Worm (Caenorhabditis elegans) whole organism, young adult: ENCODE measurements around the gene F53B7.4.

Experiments used
- B0261.1 ChIP-seq: sonication (generic microtip); optimal IDR thresholded peaks from 2 replicates; lab custom pipeline; 2016; ENCODE audit warnings: mild to moderate bottlenecking, missing genetic modification characterization, moderate library complexity, missing compliant biosample characterization
- F33H1.4 ChIP-seq: fragments of 200-800 bp; sonication (Bioruptor generic); IDR thresholded peaks from 2 replicates; pipeline ENCODE4 v1.3.6; 2022; ENCODE audit warnings: missing genetic modification reagents, missing genetic modification characterization, missing compliant biosample characterization
- F37B4.10 ChIP-seq: fragments of 200-800 bp; sonication (Bioruptor generic); IDR thresholded peaks from 2 replicates; pipeline ENCODE4 v1.3.6; 2022; ENCODE audit warnings: missing genetic modification characterization, missing compliant biosample characterization
- Y53G8AR.9 ChIP-seq: fragments of 200-800 bp; sonication (Bioruptor generic); conservative IDR thresholded peaks from 2 replicates; pipeline ENCODE4 v1.3.6; 2022; ENCODE audit warnings: missing genetic modification reagents, missing genetic modification characterization, missing compliant biosample characterization
- Y79H2A.3 ChIP-seq: fragments of 200-800 bp; sonication (Bioruptor generic); conservative IDR thresholded peaks from 2 replicates; pipeline ENCODE4 v1.3.6; 2022; ENCODE audit warnings: missing genetic modification reagents, missing genetic modification characterization, missing compliant biosample characterization
- athp-1 ChIP-seq: sonication (generic microtip); optimal IDR thresholded peaks from 2 replicates; lab custom pipeline; 2017; ENCODE audit warnings: mild to moderate bottlenecking, missing genetic modification characterization, missing compliant biosample characterization
- attf-5 ChIP-seq: fragments of 200-800 bp; sonication (Bioruptor generic); optimal IDR thresholded peaks from 2 replicates; lab custom pipeline; 2018; ENCODE audit warnings: mild to moderate bottlenecking, missing genetic modification characterization, missing compliant biosample characterization
- bed-1 ChIP-seq: fragments of 200-800 bp; sonication (Bioruptor generic); IDR thresholded peaks from 2 replicates; pipeline ENCODE4 v1.3.6; 2022; ENCODE audit warnings: missing genetic modification reagents, missing genetic modification characterization, missing compliant biosample characterization
- ceh-91 ChIP-seq: fragments of 200-800 bp; sonication (Bioruptor generic); IDR thresholded peaks from 2 replicates; pipeline ENCODE4 v1.3.6; 2022; ENCODE audit warnings: missing genetic modification reagents, missing genetic modification characterization, missing compliant biosample characterization
- hlh-12 ChIP-seq: sonication (generic microtip); optimal IDR thresholded peaks from 2 replicates; lab custom pipeline; 2016; ENCODE audit warnings: missing genetic modification characterization, missing compliant biosample characterization
- lag-1 ChIP-seq: fragments of 200-800 bp; sonication (Bioruptor generic); IDR thresholded peaks from 2 replicates; pipeline ENCODE4 v1.3.6; 2022; ENCODE audit warnings: missing genetic modification reagents, missing genetic modification characterization, missing compliant biosample characterization
- let-526 ChIP-seq: fragments of 200-800 bp; sonication (Bioruptor generic); IDR thresholded peaks from 2 replicates; pipeline ENCODE4 v1.3.6; 2022; ENCODE audit warnings: missing genetic modification reagents, missing genetic modification characterization, missing compliant biosample characterization
- lin-26 ChIP-seq: fragments of 200-800 bp; sonication (Bioruptor generic); IDR thresholded peaks from 2 replicates; pipeline ENCODE4 v1.3.6; 2022; ENCODE audit warnings: missing genetic modification reagents, missing genetic modification characterization, missing compliant biosample characterization
- lin-35 ChIP-seq, 3 experiments: fragments of 150-350 bp in 2 of 3; sonication (generic microtip) in 1 of 3; optimal IDR thresholded peaks; 2 replicates each; lab custom pipeline; 2014 to 2018; ENCODE audit warnings: missing biosample characterization in 3 of 3, missing genetic modification characterization in 3 of 3, missing genetic modification reagents in 3 of 3
- lin-40 ChIP-seq: sonication (generic microtip); optimal IDR thresholded peaks from 2 replicates; lab custom pipeline; 2016; ENCODE audit warnings: missing genetic modification characterization, mild to moderate bottlenecking, missing compliant biosample characterization, missing genotype, missing genetic modification reagents
- lsy-27 ChIP-seq: sonication (generic microtip); optimal IDR thresholded peaks from 2 replicates; lab custom pipeline; 2017; ENCODE audit warnings: missing genetic modification characterization, mild to moderate bottlenecking, missing compliant biosample characterization, antibody characterized with exemption, missing genotype, borderline replicate concordance; ENCODE audit not compliant: insufficient read depth
- madf-6 ChIP-seq: fragments of 200-800 bp; sonication (Bioruptor generic); IDR thresholded peaks from 2 replicates; pipeline ENCODE4 v1.3.6; 2022; ENCODE audit warnings: missing genetic modification reagents, missing genetic modification characterization, missing compliant biosample characterization
- nhr-179 ChIP-seq: sonication (generic microtip); optimal IDR thresholded peaks from 2 replicates; lab custom pipeline; 2016; ENCODE audit warnings: mild to moderate bottlenecking, missing genetic modification characterization, missing compliant biosample characterization
- nhr-80 ChIP-seq: sonication (generic microtip); optimal IDR thresholded peaks from 2 replicates; lab custom pipeline; 2016; ENCODE audit warnings: missing genetic modification characterization, missing compliant biosample characterization
- snpc-1.1 ChIP-seq: sonication (generic microtip); optimal IDR thresholded peaks from 2 replicates; lab custom pipeline; 2017; ENCODE audit warnings: missing genetic modification characterization, mild to moderate bottlenecking, missing compliant biosample characterization, antibody characterized with exemption, moderate library complexity, missing genotype, missing genetic modification reagents; ENCODE audit not compliant: insufficient read depth
- sptf-2 ChIP-seq: fragments of 200-800 bp; sonication (Bioruptor generic); optimal IDR thresholded peaks from 2 replicates; lab custom pipeline; 2018; ENCODE audit warnings: mild to moderate bottlenecking, missing genetic modification characterization, missing compliant biosample characterization
- tbp1 ChIP-seq: fragments of 200-800 bp; sonication (Bioruptor generic); optimal IDR thresholded peaks from 2 replicates; lab custom pipeline; 2018; ENCODE audit warnings: mild to moderate bottlenecking, missing genetic modification characterization, missing compliant biosample characterization
- ztf-22 ChIP-seq: fragments of 200-800 bp; sonication (Bioruptor generic); optimal IDR thresholded peaks from 2 replicates; lab custom pipeline; 2018; ENCODE audit warnings: mild to moderate bottlenecking, missing genetic modification characterization, moderate library complexity, missing compliant biosample characterization
- ztf-25 ChIP-seq: fragments of 200-800 bp; sonication (Bioruptor generic); IDR thresholded peaks from 2 replicates; pipeline ENCODE4 v1.3.6; 2022; ENCODE audit warnings: missing genetic modification reagents, missing genetic modification characterization, missing compliant biosample characterization
- ztf-3 ChIP-seq: fragments of 200-800 bp; sonication (Bioruptor generic); optimal IDR thresholded peaks from 2 replicates; lab custom pipeline; 2018; ENCODE audit warnings: mild to moderate bottlenecking, missing genetic modification characterization, missing compliant biosample characterization
- ztf-6 ChIP-seq: fragments of 200-800 bp; sonication (Bioruptor generic); IDR thresholded peaks from 2 replicates; pipeline ENCODE4 v1.3.6; 2022; ENCODE audit warnings: missing genetic modification reagents, missing genetic modification characterization, missing compliant biosample characterization

Gene F53B7.4

ce11 chrV:10951655-10952278 lies 50.6 kb downstream of the F53B7.4 start, which contains the start of gene F17C11.4 (continued):
- no peak for TF ChIP-seq sptf-2
- 0 out of 2 replicates have a peak, but pooled peaks have one; percentile 13 for TF ChIP-seq madf-6 (GFP tag; lab: Robert Waterston, UW)
- TF ChIP-seq athp-1 (tag; lab: Kevin White, UChicago), result no peak
- no peak for TF ChIP-seq F37B4.10 (GFP tag; lab: Robert Waterston, UW)
- TF ChIP-seq nhr-179 (tag; lab: Kevin White, UChicago), result no peak
- 0 out of 2 replicates have a peak, but pooled peaks have one; percentile 68 for TF ChIP-seq let-526
- peak; percentile 50 for TF ChIP-seq tbp1 (GFP tag; lab: Kevin White, UChicago)
- TF ChIP-seq B0261.1, result no peak
- peak; percentile 66; the same call in 1 of the 2 replicates for TF ChIP-seq lin-26 (GFP tag; lab: Robert Waterston, UW)
- no peak for TF ChIP-seq bed-1
- peak; percentile 85 for TF ChIP-seq nhr-80
- no peak for TF ChIP-seq snpc-1.1
- TF ChIP-seq F33H1.4, result no peak
- no peak for TF ChIP-seq lsy-27 (tag; lab: Kevin White, UChicago)
- TF ChIP-seq ztf-22 (GFP tag; lab: Kevin White, UChicago), result no peak
- no peak for TF ChIP-seq Y53G8AR.9
- TF ChIP-seq Y79H2A.3, result no peak
- peak; percentile 74 for TF ChIP-seq attf-5 (GFP tag; lab: Kevin White, UChicago)
- TF ChIP-seq lag-1, result no peak
- no peak for TF ChIP-seq hlh-12 (tag; lab: Kevin White, UChicago)
- TF ChIP-seq lin-35 (GFP tag; optimal IDR thresholded peaks at IDR 0.05; lab: Kevin White, UChicago), result no peak
- no peak for TF ChIP-seq ztf-6
- TF ChIP-seq ztf-3 (GFP tag; lab: Kevin White, UChicago), result no peak
- no peak for TF ChIP-seq ceh-91 (GFP tag; lab: Robert Waterston, UW)
- TF ChIP-seq ztf-25, result no peak
- peak; percentile 67 for TF ChIP-seq lin-40
- TF ChIP-seq, all 124 proteins: peak for 34
